Fruit fly (Drosophila melanogaster) whole organism, prepupa: ENCODE data around the gene CAHbeta.

ENCODE experiments used
- Blimp-1 ChIP-seq: fragments of 200-800 bp; sonication (Bioruptor generic); optimal IDR thresholded peaks from 3 replicates; lab custom pipeline; 2017; ENCODE audit warnings: missing biosample characterization, missing genetic modification characterization, mild to moderate bottlenecking, moderate library complexity, missing genetic modification reagents
- CG10631 ChIP-seq: fragments of 200-800 bp; sonication (Bioruptor generic); optimal IDR thresholded peaks from 2 replicates; lab custom pipeline; 2016; ENCODE audit warnings: missing biosample characterization, missing genetic modification characterization
- CG10669 ChIP-seq: fragments of 200-800 bp; sonication (Bioruptor generic); optimal IDR thresholded peaks from 3 replicates; lab custom pipeline; 2018; ENCODE audit warnings: missing biosample characterization, mild to moderate bottlenecking, missing genetic modification characterization, moderate library complexity
- CG11762 ChIP-seq: fragments of 200-800 bp; sonication (Bioruptor generic); optimal IDR thresholded peaks from 3 replicates; lab custom pipeline; 2016; ENCODE audit warnings: missing biosample characterization, missing genetic modification characterization; ENCODE audit not compliant: insufficient read depth
- CG11902 ChIP-seq: fragments of 200-800 bp; sonication (Bioruptor generic); optimal IDR thresholded peaks from 3 replicates; lab custom pipeline; 2016; ENCODE audit warnings: missing biosample characterization, missing genetic modification characterization
- CG1621 ChIP-seq: fragments of 200-800 bp; sonication (Bioruptor generic); optimal IDR thresholded peaks from 3 replicates; lab custom pipeline; 2018; ENCODE audit warnings: missing biosample characterization, mild to moderate bottlenecking, missing genetic modification characterization
- CG16779 ChIP-seq: fragments of 200-800 bp; sonication (Bioruptor generic); optimal IDR thresholded peaks from 3 replicates; lab custom pipeline; 2017; ENCODE audit warnings: missing biosample characterization, mild to moderate bottlenecking, missing genetic modification characterization
- CG3032 ChIP-seq: fragments of 200-800 bp; optimal IDR thresholded peaks from 2 replicates; lab custom pipeline; 2019; ENCODE audit warnings: missing biosample characterization, mild to moderate bottlenecking, missing genetic modification characterization, moderate library complexity
- CG31627 ChIP-seq: fragments of 200-800 bp; sonication (Bioruptor generic); optimal IDR thresholded peaks from 3 replicates; lab custom pipeline; 2016; ENCODE audit warnings: missing biosample characterization, missing genetic modification characterization
- CG32006 ChIP-seq: fragments of 200-800 bp; sonication (Bioruptor generic); optimal IDR thresholded peaks from 3 replicates; lab custom pipeline; 2017; ENCODE audit warnings: missing biosample characterization, mild to moderate bottlenecking, missing genetic modification characterization
- CG3919 ChIP-seq: fragments of 200-800 bp; sonication (Bioruptor generic); optimal IDR thresholded peaks from 3 replicates; lab custom pipeline; 2016; ENCODE audit warnings: missing biosample characterization, missing genetic modification characterization
- CG6163 ChIP-seq: fragments of 200-800 bp; sonication (Bioruptor generic); IDR thresholded peaks from 3 replicates; pipeline ENCODE4 v1.3.6; 2022; ENCODE audit warnings: missing biosample characterization, missing genetic modification characterization
- CG6276 ChIP-seq: fragments of 200-800 bp; sonication (Bioruptor generic); optimal IDR thresholded peaks from 2 replicates; lab custom pipeline; 2017; ENCODE audit warnings: missing biosample characterization, mild to moderate bottlenecking, missing genetic modification characterization
- CG7368 ChIP-seq: fragments of 200-800 bp; sonication (Bioruptor generic); optimal IDR thresholded peaks from 3 replicates; lab custom pipeline; 2016; ENCODE audit warnings: missing biosample characterization, missing genetic modification characterization
- CG8119 ChIP-seq: fragments of 200-800 bp; sonication (Bioruptor generic); IDR thresholded peaks from 3 replicates; pipeline ENCODE4 v1.3.6; 2022; ENCODE audit warnings: missing biosample characterization, missing genetic modification characterization
- CG8632 ChIP-seq: fragments of 200-800 bp; sonication (Bioruptor generic); optimal IDR thresholded peaks from 3 replicates; lab custom pipeline; 2016; ENCODE audit warnings: missing biosample characterization, missing genetic modification characterization
- CG9139 ChIP-seq: fragments of 200-800 bp; sonication (Bioruptor generic); optimal IDR thresholded peaks from 3 replicates; lab custom pipeline; 2017; ENCODE audit warnings: missing biosample characterization, mild to moderate bottlenecking, missing genetic modification characterization
- Eip75B ChIP-seq: fragments of 200-800 bp; sonication (Bioruptor generic); optimal IDR thresholded peaks from 3 replicates; lab custom pipeline; 2016; ENCODE audit warnings: missing biosample characterization, missing genetic modification characterization
- Eip78C ChIP-seq: fragments of 200-800 bp; sonication (Bioruptor generic); peaks from one replicate; lab custom pipeline; 2016; ENCODE audit warnings: missing biosample characterization, missing genetic modification characterization
- Eip93F ChIP-seq: fragments of 200-800 bp; sonication (Bioruptor generic); optimal IDR thresholded peaks from 2 replicates; lab custom pipeline; 2016; ENCODE audit warnings: missing biosample characterization, mild to moderate bottlenecking, missing genetic modification characterization
- Ets21C ChIP-seq: fragments of 200-800 bp; sonication (Bioruptor generic); optimal IDR thresholded peaks from 3 replicates; lab custom pipeline; 2016; ENCODE audit warnings: missing biosample characterization, missing genetic modification characterization
- Ets96B ChIP-seq: fragments of 200-800 bp; optimal IDR thresholded peaks from 2 replicates; lab custom pipeline; 2019; ENCODE audit warnings: missing biosample characterization, mild to moderate bottlenecking, missing genetic modification characterization, moderate library complexity
- Gug ChIP-seq: fragments of 200-800 bp; sonication (Bioruptor generic); IDR thresholded peaks from 2 replicates; pipeline ENCODE4 v1.3.6; 2022; ENCODE audit warnings: missing biosample characterization, missing genetic modification characterization
- Hr38 ChIP-seq: sonication (Bioruptor generic); optimal IDR thresholded peaks from 2 replicates; lab custom pipeline; 2016; ENCODE audit warnings: missing biosample characterization, missing genetic modification characterization
- Hr39 ChIP-seq: fragments of 200-800 bp; sonication (Bioruptor generic); optimal IDR thresholded peaks from 2 replicates; lab custom pipeline; 2016; ENCODE audit warnings: missing biosample characterization, missing genetic modification characterization
- Hr4 ChIP-seq: fragments of 200-800 bp; sonication (Bioruptor generic); optimal IDR thresholded peaks from 3 replicates; lab custom pipeline; 2016; ENCODE audit warnings: missing biosample characterization, missing genetic modification characterization
- Met ChIP-seq: fragments of 200-800 bp; sonication (Bioruptor generic); optimal IDR thresholded peaks from 3 replicates; lab custom pipeline; 2016; ENCODE audit warnings: missing biosample characterization, missing genetic modification characterization
- OdsH ChIP-seq: fragments of 200-800 bp; sonication (Bioruptor generic); optimal IDR thresholded peaks from 3 replicates; lab custom pipeline; 2016; ENCODE audit warnings: missing biosample characterization, missing genetic modification characterization
- Smox ChIP-seq: fragments of 200-800 bp; sonication (Bioruptor generic); optimal IDR thresholded peaks from 3 replicates; lab custom pipeline; 2016; ENCODE audit warnings: missing biosample characterization, missing genetic modification characterization
- Sox102F ChIP-seq: fragments of 200-800 bp; sonication (Bioruptor generic); optimal IDR thresholded peaks from 2 replicates; lab custom pipeline; 2016; ENCODE audit warnings: missing biosample characterization, mild to moderate bottlenecking, missing genetic modification characterization
- Sox14 ChIP-seq: fragments of 200-800 bp; sonication (Bioruptor generic); optimal IDR thresholded peaks from 3 replicates; lab custom pipeline; 2016; ENCODE audit warnings: missing biosample characterization, missing genetic modification characterization
- achi ChIP-seq: fragments of 200-800 bp; sonication (Bioruptor generic); optimal IDR thresholded peaks from 3 replicates; lab custom pipeline; 2016; ENCODE audit warnings: missing biosample characterization, missing genetic modification characterization
- acj6 ChIP-seq: fragments of 200-800 bp; sonication (Bioruptor generic); optimal IDR thresholded peaks from 3 replicates; lab custom pipeline; 2016; ENCODE audit warnings: missing biosample characterization, missing genetic modification characterization
- cyc ChIP-seq: fragments of 200-800 bp; sonication (Bioruptor generic); optimal IDR thresholded peaks from 3 replicates; lab custom pipeline; 2016; ENCODE audit warnings: missing biosample characterization, missing genetic modification characterization
- dac ChIP-seq: fragments of 200-800 bp; sonication (Bioruptor generic); optimal IDR thresholded peaks from 2 replicates; lab custom pipeline; 2017; ENCODE audit warnings: missing biosample characterization, mild to moderate bottlenecking, missing genetic modification characterization
- dsx ChIP-seq: fragments of 200-800 bp; optimal IDR thresholded peaks from 3 replicates; lab custom pipeline; 2019; ENCODE audit warnings: missing biosample characterization, mild to moderate bottlenecking, missing genetic modification characterization, moderate library complexity; ENCODE audit not compliant: poor library complexity, severe bottlenecking
- eg ChIP-seq: fragments of 200-800 bp; sonication (Bioruptor generic); IDR thresholded peaks from 3 replicates; pipeline ENCODE4 v1.3.6; 2022; ENCODE audit warnings: missing biosample characterization, missing genetic modification characterization
- esn ChIP-seq: fragments of 200-800 bp; sonication (Bioruptor generic); optimal IDR thresholded peaks from 2 replicates; lab custom pipeline; 2016; ENCODE audit warnings: missing biosample characterization, mild to moderate bottlenecking, missing genetic modification characterization, moderate library complexity
- fd59A ChIP-seq: fragments of 200-800 bp; sonication (Bioruptor generic); optimal IDR thresholded peaks from 2 replicates; lab custom pipeline; 2017; ENCODE audit warnings: missing biosample characterization, mild to moderate bottlenecking, missing genetic modification characterization, missing genetic modification reagents
- fkh ChIP-seq: fragments of 200-800 bp; sonication (Bioruptor generic); optimal IDR thresholded peaks from 3 replicates; lab custom pipeline; 2017; ENCODE audit warnings: missing biosample characterization, mild to moderate bottlenecking, missing genetic modification characterization, moderate library complexity
- lz ChIP-seq: fragments of 200-800 bp; sonication (Bioruptor generic); optimal IDR thresholded peaks from 3 replicates; lab custom pipeline; 2016; ENCODE audit warnings: missing biosample characterization, missing genetic modification characterization
- net ChIP-seq: fragments of 200-800 bp; sonication (Bioruptor generic); optimal IDR thresholded peaks from 3 replicates; lab custom pipeline; 2016; ENCODE audit warnings: missing biosample characterization, missing genetic modification characterization
- pdm3 ChIP-seq: fragments of 200-800 bp; sonication (Bioruptor generic); optimal IDR thresholded peaks from 3 replicates; lab custom pipeline; 2016; ENCODE audit warnings: missing biosample characterization, missing genetic modification characterization
- spab ChIP-seq: fragments of 200-800 bp; sonication (Bioruptor generic); optimal IDR thresholded peaks from 2 replicates; lab custom pipeline; 2017; ENCODE audit warnings: missing biosample characterization, mild to moderate bottlenecking, missing genetic modification characterization, missing genetic modification reagents
- svp ChIP-seq: fragments of 200-800 bp; sonication (Bioruptor generic); peaks from one replicate; lab custom pipeline; 2016; ENCODE audit warnings: missing biosample characterization, missing genetic modification characterization
- topi ChIP-seq: fragments of 200-800 bp; sonication (Bioruptor generic); optimal IDR thresholded peaks from 3 replicates; lab custom pipeline; 2016; ENCODE audit warnings: missing biosample characterization, missing genetic modification characterization
- vri ChIP-seq: fragments of 200-800 bp; sonication (Bioruptor generic); optimal IDR thresholded peaks from 3 replicates; lab custom pipeline; 2016; ENCODE audit warnings: missing biosample characterization, mild to moderate bottlenecking, missing genetic modification characterization

Gene CAHbeta

dm6 chr3R:8944866-8945265, 35.8 kb upstream of the CAHbeta start, which contains the start of gene CG11964:
Gene CG11964 (minus strand): TSS chr3R:8945020.
- TF ChIP-seq CG10631 (GFP tag; lab: Kevin White, UChicago) = no peak
- TF ChIP-seq Met = peak; percentile 30
- TF ChIP-seq CG16779 (tag; lab: Kevin White, UChicago) = no peak
- TF ChIP-seq CG31627 = peak; percentile 53
- peak; percentile 11 for TF ChIP-seq Hr4 (GFP tag; lab: Kevin White, UChicago)
- TF ChIP-seq vri (GFP tag; lab: Kevin White, UChicago) = peak; percentile 5
- peak; percentile 47 for TF ChIP-seq CG3032
- TF ChIP-seq Gug (GFP tag; lab: Robert Waterston, UW) = peak; percentile 8; the same call in 1 of the 2 replicates
- TF ChIP-seq Eip78C (GFP tag; lab: Kevin White, UChicago) = peak; percentile 39
- peak; percentile 58 for TF ChIP-seq esn (GFP tag; lab: Kevin White, UChicago)
- TF ChIP-seq OdsH (GFP tag; lab: Kevin White, UChicago) = peak; percentile 20
- TF ChIP-seq cyc (GFP tag; lab: Kevin White, UChicago) = peak; percentile 54
- peak; percentile 3 for TF ChIP-seq Ets96B (tag; lab: Kevin White, UChicago)
- TF ChIP-seq acj6 (GFP tag; lab: Kevin White, UChicago) = peak; percentile 25
- no peak for TF ChIP-seq Sox102F (GFP tag; lab: Kevin White, UChicago)
- TF ChIP-seq CG8632 = no peak
- TF ChIP-seq svp (GFP tag; lab: Kevin White, UChicago) = peak; percentile 44
- no peak for TF ChIP-seq fd59A
- no peak for TF ChIP-seq CG11762
- peak; percentile 22 for TF ChIP-seq CG3919
- TF ChIP-seq Ets21C (GFP tag; lab: Kevin White, UChicago) = peak; percentile 30
- TF ChIP-seq Sox14 (GFP tag; lab: Kevin White, UChicago) = peak; percentile 50
- TF ChIP-seq CG8119 = no peak
- peak; percentile 48 for TF ChIP-seq pdm3
- TF ChIP-seq Eip75B (GFP tag; lab: Kevin White, UChicago) = peak; percentile 37
- peak; percentile 11; the same call in 1 of the 3 replicates for TF ChIP-seq eg
- no peak for TF ChIP-seq CG6276
- no peak for TF ChIP-seq CG10669 (GFP tag; lab: Kevin White, UChicago)
- TF ChIP-seq dsx (GFP tag; lab: Kevin White, UChicago) = peak; percentile 18
- peak; percentile 58 for TF ChIP-seq lz (GFP tag; lab: Kevin White, UChicago)
- TF ChIP-seq topi (GFP tag; lab: Kevin White, UChicago) = peak; percentile 48
- TF ChIP-seq Eip93F = no peak
- TF ChIP-seq CG6163 (GFP tag; lab: Robert Waterston, UW) = no peak
- TF ChIP-seq net (GFP tag; lab: Kevin White, UChicago) = no peak
- TF ChIP-seq CG1621 = peak; percentile 1

DNA sequence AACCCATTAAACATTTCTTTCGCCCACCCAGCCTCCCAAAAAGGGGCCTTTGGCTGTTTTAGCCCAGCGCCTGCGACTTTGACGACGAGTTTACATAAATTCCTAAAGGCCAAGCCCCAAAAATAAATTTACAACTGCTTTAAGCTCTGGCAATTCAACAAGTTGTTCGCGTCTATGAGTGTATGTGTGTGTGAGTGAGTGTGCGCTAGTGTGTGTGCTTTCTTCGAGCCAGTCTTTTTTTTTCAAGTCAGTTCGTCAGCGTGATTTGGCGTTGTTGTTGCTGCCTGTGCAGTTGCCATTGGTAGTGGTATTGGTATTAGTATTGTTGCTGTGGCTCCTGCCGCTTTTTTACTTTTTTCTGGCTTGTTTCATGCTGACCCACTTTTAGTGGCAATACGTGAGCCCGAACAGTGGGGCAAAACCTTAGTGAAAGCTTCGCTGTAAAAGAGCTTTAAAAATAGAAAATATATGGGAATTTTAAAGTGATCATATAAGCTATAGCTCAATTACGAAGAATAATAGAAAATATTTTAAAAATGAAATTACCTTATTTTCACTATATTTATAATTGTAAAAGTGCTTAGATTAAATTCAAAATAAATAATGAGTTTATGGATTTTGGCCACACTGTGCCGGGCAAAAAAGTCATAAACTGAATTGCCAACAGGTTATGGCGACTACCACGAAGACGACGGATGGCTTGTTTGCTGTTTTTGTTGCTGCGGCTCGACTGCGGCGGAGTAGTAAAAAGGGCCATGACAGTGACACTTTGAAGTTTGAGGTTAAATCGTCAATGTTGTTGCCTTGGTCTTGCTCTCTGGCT, 34.9 kb upstream of the CAHbeta start:
- peak; percentile 86 for TF ChIP-seq CG11902
- TF ChIP-seq Hr38 = no peak
- TF ChIP-seq CG7368 (GFP tag; lab: Kevin White, UChicago) = peak; percentile 80
- peak; percentile 87 for TF ChIP-seq CG3032
- TF ChIP-seq CG32006 = peak; percentile 95
- peak; percentile 71 for TF ChIP-seq Ets21C (GFP tag; lab: Kevin White, UChicago)
- TF ChIP-seq dac (GFP tag; lab: Kevin White, UChicago) = peak; percentile 88
- TF ChIP-seq spab (GFP tag; lab: Kevin White, UChicago) = peak; percentile 82
- TF ChIP-seq CG16779 (tag; lab: Kevin White, UChicago) = peak; percentile 79
- peak; percentile 84 for TF ChIP-seq fd59A
- peak; percentile 72 for TF ChIP-seq Gug (GFP tag; lab: Robert Waterston, UW)
- TF ChIP-seq pdm3 = peak; percentile 88
- peak; percentile 91 for TF ChIP-seq eg
- TF ChIP-seq esn (GFP tag; lab: Kevin White, UChicago) = peak; percentile 93
- TF ChIP-seq Hr4 (GFP tag; lab: Kevin White, UChicago) = peak; percentile 88
- peak; percentile 94 for TF ChIP-seq achi (GFP tag; lab: Kevin White, UChicago)
- TF ChIP-seq CG6276 = peak; percentile 91
- peak; percentile 66 for TF ChIP-seq Hr39
- peak; percentile 96 for TF ChIP-seq CG8119
- peak; percentile 86 for TF ChIP-seq CG9139 (GFP tag; lab: Kevin White, UChicago)
- peak; percentile 93 for TF ChIP-seq net (GFP tag; lab: Kevin White, UChicago)
- TF ChIP-seq CG10669 (GFP tag; lab: Kevin White, UChicago) = peak; percentile 83
- TF ChIP-seq Blimp-1 = peak; percentile 78
- peak; percentile 94 for TF ChIP-seq svp (GFP tag; lab: Kevin White, UChicago)
- TF ChIP-seq Eip78C (GFP tag; lab: Kevin White, UChicago) = peak; percentile 98
- TF ChIP-seq Eip93F = peak; percentile 81
- peak; percentile 90 for TF ChIP-seq dsx (GFP tag; lab: Kevin White, UChicago)
- TF ChIP-seq fkh (GFP tag; lab: Kevin White, UChicago) = peak; percentile 43
- TF ChIP-seq Eip75B (GFP tag; lab: Kevin White, UChicago) = peak; percentile 93
- TF ChIP-seq Smox (GFP tag; lab: Kevin White, UChicago) = peak; percentile 89
